Fruit fly (Drosophila melanogaster): ENCODE data around the gene Jon66Ci.
A peak's percentile ranks its signal among the peaks of the same experiment; 100 is the strongest.

The Jon66Ci gene

dm6 chr3L:8369456-8369855 lies 21.9 kb upstream of the Jon66Ci start:
- TF ChIP-seq psq (optimal IDR thresholded peaks at IDR 0.05) (no peak), Dll (optimal IDR thresholded peaks at IDR 0.05) (no peak), EcR (GFP tag; optimal IDR thresholded peaks at IDR 0.05) (no peak), usp (GFP tag; optimal IDR thresholded peaks at IDR 0.05) (no peak), pan (optimal IDR thresholded peaks at IDR 0.05) (no peak), CG8478 (optimal IDR thresholded peaks at IDR 0.05) (no peak)

DNA sequence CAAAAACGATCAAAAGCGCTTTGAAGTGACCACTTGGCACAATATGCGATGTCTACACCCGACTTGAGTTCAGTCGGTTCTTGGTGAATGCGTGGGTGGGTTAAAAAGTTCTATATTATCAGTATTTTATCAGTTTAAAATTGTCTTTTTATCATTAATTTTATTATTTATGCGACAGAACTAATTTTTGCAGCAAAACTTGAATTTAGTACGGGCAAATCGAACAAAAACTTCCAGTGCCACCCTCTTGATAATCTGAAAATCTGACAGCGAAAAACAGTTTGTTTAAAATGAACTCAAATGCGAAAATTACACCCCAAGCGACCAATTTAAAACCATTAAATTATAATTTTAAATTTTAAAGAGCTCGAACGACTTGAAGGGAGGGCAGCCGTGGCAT lies 20.4 kb upstream of the Jon66Ci start:
- no peak for TF ChIP-seq usp (GFP tag; optimal IDR thresholded peaks at IDR 0.05)
- no peak for TF ChIP-seq psq (optimal IDR thresholded peaks at IDR 0.05)
- TF ChIP-seq Dll (optimal IDR thresholded peaks at IDR 0.05) = no peak
- no peak for TF ChIP-seq CG8478 (optimal IDR thresholded peaks at IDR 0.05)
- no peak for TF ChIP-seq pan (optimal IDR thresholded peaks at IDR 0.05)
- no peak for TF ChIP-seq EcR (GFP tag; optimal IDR thresholded peaks at IDR 0.05)

- TF ChIP-seq Dll (optimal IDR thresholded peaks at IDR 0.05) (no peak), pan (optimal IDR thresholded peaks at IDR 0.05) (no peak), usp (GFP tag; optimal IDR thresholded peaks at IDR 0.05) (no peak), CG8478 (optimal IDR thresholded peaks at IDR 0.05) (no peak), psq (optimal IDR thresholded peaks at IDR 0.05) (no peak), EcR (GFP tag; optimal IDR thresholded peaks at IDR 0.05) (no peak)
Measured at dm6 chr3L:8371538-8371937, 19.8 kb upstream of the Jon66Ci start.

DNA sequence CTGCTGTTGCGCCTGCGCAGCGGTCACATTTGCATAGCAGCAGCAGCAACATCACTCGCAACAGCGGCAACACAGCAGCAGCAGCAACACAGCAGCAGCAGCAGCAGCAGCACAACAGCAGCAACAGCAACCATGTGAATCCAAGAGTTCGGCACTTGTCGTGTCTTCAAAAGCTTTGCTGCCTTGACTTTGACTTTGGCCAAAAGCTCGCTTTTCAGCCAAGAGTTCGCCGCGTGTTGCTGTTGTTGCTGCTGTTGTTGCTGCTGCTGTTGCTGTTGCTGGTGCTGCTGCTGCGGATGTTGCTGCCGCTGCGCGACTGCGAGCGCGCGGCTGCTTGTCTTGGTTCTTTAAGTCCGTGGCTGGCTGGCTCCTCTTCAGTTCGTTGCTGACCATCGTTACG lies 19.3 kb upstream of the Jon66Ci start, which contains the start of gene ImpE1:
TSS of gene ImpE1 (plus strand) at position 371 of the 400 bp plus-strand sequence.
- TF ChIP-seq pan (optimal IDR thresholded peaks at IDR 0.05) = no peak
- peak; percentile 2 for TF ChIP-seq Dll (optimal IDR thresholded peaks at IDR 0.05)
- no peak for TF ChIP-seq EcR (GFP tag; optimal IDR thresholded peaks at IDR 0.05)
- no peak for TF ChIP-seq psq (optimal IDR thresholded peaks at IDR 0.05)
- no peak for TF ChIP-seq CG8478 (optimal IDR thresholded peaks at IDR 0.05)
- no peak for TF ChIP-seq usp (GFP tag; optimal IDR thresholded peaks at IDR 0.05)

DNA sequence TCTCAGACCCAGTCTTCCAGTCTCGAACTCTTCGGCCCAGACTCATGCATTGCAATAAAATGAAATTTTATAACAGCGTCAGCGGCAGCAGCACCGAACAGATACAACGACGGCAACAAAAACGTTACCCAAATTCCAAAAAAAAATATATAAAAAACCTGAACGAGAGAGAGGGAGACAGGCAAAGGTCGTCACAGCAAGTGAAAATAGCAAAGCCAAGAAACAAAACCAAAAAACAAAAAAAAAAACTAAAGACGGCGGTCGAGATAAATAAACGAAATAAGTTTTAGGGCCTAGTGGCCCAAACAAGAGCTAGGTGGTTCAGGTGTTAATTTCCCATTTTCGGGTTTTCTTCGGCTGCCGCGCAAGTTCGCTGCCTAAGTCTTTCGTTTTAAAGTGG lies 17.2 kb upstream of the Jon66Ci start:
- TF ChIP-seq Dll (optimal IDR thresholded peaks at IDR 0.05) = no peak
- no peak for TF ChIP-seq usp (GFP tag; optimal IDR thresholded peaks at IDR 0.05)
- no peak for TF ChIP-seq pan (optimal IDR thresholded peaks at IDR 0.05)
- TF ChIP-seq CG8478 (optimal IDR thresholded peaks at IDR 0.05) = no peak
- no peak for TF ChIP-seq psq (optimal IDR thresholded peaks at IDR 0.05)
- no peak for TF ChIP-seq EcR (GFP tag; optimal IDR thresholded peaks at IDR 0.05)

DNA sequence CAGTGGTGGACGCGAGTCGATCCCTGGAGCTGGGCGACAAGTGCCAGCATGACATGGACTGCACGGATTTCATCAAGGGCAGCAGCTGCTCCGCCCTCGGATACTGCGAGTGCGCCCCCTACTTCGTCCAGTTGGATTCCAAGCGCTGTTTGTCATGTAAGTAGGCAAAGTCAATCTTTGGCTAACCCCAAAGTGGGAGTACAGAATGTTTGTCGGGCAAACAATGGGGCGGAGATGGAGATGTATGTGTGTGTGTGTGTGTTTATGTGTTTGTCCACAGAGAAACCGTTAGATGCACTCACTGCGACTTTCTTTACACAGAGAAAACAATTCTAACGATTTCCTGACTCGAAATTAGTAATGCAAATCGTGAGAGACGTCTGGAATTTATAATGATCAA lies 12.2 kb upstream of the Jon66Ci start:
- no peak for TF ChIP-seq psq (optimal IDR thresholded peaks at IDR 0.05)
- no peak for TF ChIP-seq EcR (GFP tag; optimal IDR thresholded peaks at IDR 0.05)
- no peak for TF ChIP-seq Dll (optimal IDR thresholded peaks at IDR 0.05)
- TF ChIP-seq usp (GFP tag; optimal IDR thresholded peaks at IDR 0.05) = no peak
- no peak for TF ChIP-seq CG8478 (optimal IDR thresholded peaks at IDR 0.05)
- no peak for TF ChIP-seq pan (optimal IDR thresholded peaks at IDR 0.05)

dm6 chr3L:8383968-8384367 lies 7.4 kb upstream of the Jon66Ci start:
- no peak for TF ChIP-seq usp (GFP tag; optimal IDR thresholded peaks at IDR 0.05)
- TF ChIP-seq pan (optimal IDR thresholded peaks at IDR 0.05) = no peak
- no peak for TF ChIP-seq Dll (optimal IDR thresholded peaks at IDR 0.05)
- no peak for TF ChIP-seq EcR (GFP tag; optimal IDR thresholded peaks at IDR 0.05)
- no peak for TF ChIP-seq psq (optimal IDR thresholded peaks at IDR 0.05)
- TF ChIP-seq CG8478 (optimal IDR thresholded peaks at IDR 0.05) = no peak

DNA sequence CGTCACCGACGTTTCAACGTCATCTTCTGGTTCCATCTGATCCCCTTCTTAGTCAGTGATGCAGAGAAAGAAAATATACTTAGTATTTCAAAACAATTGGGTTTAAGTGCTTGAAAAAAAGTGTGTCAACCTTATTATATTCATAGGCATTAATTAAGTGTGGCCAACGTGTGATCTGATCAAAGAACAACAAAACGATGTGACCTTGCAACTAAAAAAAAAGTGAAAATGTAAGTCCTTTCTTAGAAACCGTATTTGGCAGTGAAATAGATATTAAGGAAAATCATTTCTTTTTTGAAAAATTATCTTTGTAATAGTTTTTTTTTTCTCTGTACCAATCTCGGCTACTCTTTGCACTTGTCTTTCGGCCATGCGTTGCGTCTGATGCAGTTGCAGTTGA lies 6.3 kb upstream of the Jon66Ci start:
- TF ChIP-seq EcR (GFP tag; optimal IDR thresholded peaks at IDR 0.05) = no peak
- TF ChIP-seq psq (optimal IDR thresholded peaks at IDR 0.05) = no peak
- no peak for TF ChIP-seq Dll (optimal IDR thresholded peaks at IDR 0.05)
- TF ChIP-seq CG8478 (optimal IDR thresholded peaks at IDR 0.05) = no peak
- no peak for TF ChIP-seq pan (optimal IDR thresholded peaks at IDR 0.05)
- no peak for TF ChIP-seq usp (GFP tag; optimal IDR thresholded peaks at IDR 0.05)

DNA sequence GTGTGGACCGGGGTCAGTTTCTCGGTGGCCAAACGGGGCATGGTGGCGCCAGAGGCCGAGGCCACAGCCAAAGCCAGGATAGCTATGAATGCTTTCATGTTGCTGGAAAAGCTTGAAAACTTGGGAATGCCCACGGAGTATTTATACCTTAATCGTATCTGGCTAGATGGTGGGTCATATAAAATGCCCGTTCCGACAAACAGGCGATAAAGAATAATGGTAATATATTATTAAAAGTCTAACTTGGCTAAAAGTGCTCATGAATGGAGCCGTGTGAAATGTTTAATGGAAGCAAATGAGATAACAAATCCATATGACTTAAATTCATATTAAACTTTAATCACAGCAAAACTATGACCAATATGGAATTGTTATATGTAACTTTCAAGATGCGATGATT lies 2.2 kb downstream of the Jon66Ci start, which contains the start of gene Jon66Cii:
TSS of gene Jon66Cii (minus strand) at position 101 of the 400 bp plus-strand sequence.
- no peak for TF ChIP-seq pan (optimal IDR thresholded peaks at IDR 0.05)
- no peak for TF ChIP-seq psq (optimal IDR thresholded peaks at IDR 0.05)
- no peak for TF ChIP-seq CG8478 (optimal IDR thresholded peaks at IDR 0.05)
- no peak for TF ChIP-seq EcR (GFP tag; optimal IDR thresholded peaks at IDR 0.05)
- no peak for TF ChIP-seq usp (GFP tag; optimal IDR thresholded peaks at IDR 0.05)
- no peak for TF ChIP-seq Dll (optimal IDR thresholded peaks at IDR 0.05)

- no peak for TF ChIP-seq Dll (optimal IDR thresholded peaks at IDR 0.05)
- no peak for TF ChIP-seq psq (optimal IDR thresholded peaks at IDR 0.05)
- no peak for TF ChIP-seq pan (optimal IDR thresholded peaks at IDR 0.05)
Measured at dm6 chr3L:8394132-8394531, 2.8 kb downstream of the Jon66Ci start.

DNA sequence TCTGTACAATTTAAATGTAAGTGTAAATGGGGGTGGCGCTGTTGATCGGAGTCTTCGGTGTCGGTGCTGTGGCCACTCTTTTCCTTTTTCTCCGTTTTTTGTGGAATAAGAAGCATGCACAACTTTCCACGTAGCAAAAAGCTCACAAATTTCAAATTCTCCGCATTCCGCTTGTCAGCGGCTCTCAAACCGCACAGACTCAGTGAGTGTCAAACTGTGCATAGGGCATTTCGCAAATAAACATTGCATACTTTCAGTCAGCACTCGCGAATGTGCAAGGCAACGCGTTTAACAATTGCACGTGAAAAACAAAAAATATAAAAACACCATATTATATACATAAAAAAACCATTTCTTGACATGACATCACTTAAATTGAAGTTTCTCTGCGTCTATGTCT lies 3.6 kb downstream of the Jon66Ci start:
- no peak for TF ChIP-seq psq (optimal IDR thresholded peaks at IDR 0.05)
- no peak for TF ChIP-seq pan (optimal IDR thresholded peaks at IDR 0.05)
- no peak for TF ChIP-seq usp (GFP tag; optimal IDR thresholded peaks at IDR 0.05)

dm6 chr3L:8395630-8396168 lies 4.4 kb downstream of the Jon66Ci start, which contains the start of gene CG7120:
Gene CG7120 (plus strand): TSS chr3L:8396000.
- TF ChIP-seq psq (optimal IDR thresholded peaks at IDR 0.05) = no peak
- no peak for TF ChIP-seq EcR (GFP tag; optimal IDR thresholded peaks at IDR 0.05)
- no peak for TF ChIP-seq Dll (optimal IDR thresholded peaks at IDR 0.05)
- TF ChIP-seq CG8478 (optimal IDR thresholded peaks at IDR 0.05) = no peak
- TF ChIP-seq pan (optimal IDR thresholded peaks at IDR 0.05) = no peak
- TF ChIP-seq usp (GFP tag; optimal IDR thresholded peaks at IDR 0.05) = no peak

dm6 chr3L:8396187-8396586 lies 4.8 kb downstream of the Jon66Ci start:
- TF ChIP-seq pan (optimal IDR thresholded peaks at IDR 0.05) (no peak), CG8478 (optimal IDR thresholded peaks at IDR 0.05) (no peak), usp (GFP tag; optimal IDR thresholded peaks at IDR 0.05) (no peak), Dll (optimal IDR thresholded peaks at IDR 0.05) (no peak), EcR (GFP tag; optimal IDR thresholded peaks at IDR 0.05) (no peak), psq (optimal IDR thresholded peaks at IDR 0.05) (no peak)

Measured in whole organism.